Fruit fly (Drosophila melanogaster) whole organism, prepupa: ENCODE results near the gene CG33272.

Experiments
- Blimp-1 ChIP-seq: fragments of 200-800 bp; sonication (Bioruptor generic); optimal IDR thresholded peaks from 3 replicates; lab custom pipeline; 2017; ENCODE audit warnings: missing biosample characterization, missing genetic modification characterization, mild to moderate bottlenecking, moderate library complexity, missing genetic modification reagents
- CG3032 ChIP-seq: fragments of 200-800 bp; optimal IDR thresholded peaks from 2 replicates; lab custom pipeline; 2019; ENCODE audit warnings: missing biosample characterization, mild to moderate bottlenecking, missing genetic modification characterization, moderate library complexity
- CG3919 ChIP-seq: fragments of 200-800 bp; sonication (Bioruptor generic); optimal IDR thresholded peaks from 3 replicates; lab custom pipeline; 2016; ENCODE audit warnings: missing biosample characterization, missing genetic modification characterization
- CG7368 ChIP-seq: fragments of 200-800 bp; sonication (Bioruptor generic); optimal IDR thresholded peaks from 3 replicates; lab custom pipeline; 2016; ENCODE audit warnings: missing biosample characterization, missing genetic modification characterization
- CG8119 ChIP-seq: fragments of 200-800 bp; sonication (Bioruptor generic); IDR thresholded peaks from 3 replicates; pipeline ENCODE4 v1.3.6; 2022; ENCODE audit warnings: missing biosample characterization, missing genetic modification characterization
- Ets96B ChIP-seq: fragments of 200-800 bp; optimal IDR thresholded peaks from 2 replicates; lab custom pipeline; 2019; ENCODE audit warnings: missing biosample characterization, mild to moderate bottlenecking, missing genetic modification characterization, moderate library complexity
- OdsH ChIP-seq: fragments of 200-800 bp; sonication (Bioruptor generic); optimal IDR thresholded peaks from 3 replicates; lab custom pipeline; 2016; ENCODE audit warnings: missing biosample characterization, missing genetic modification characterization
- Sox15 ChIP-seq: fragments of 200-800 bp; sonication (Bioruptor generic); optimal IDR thresholded peaks from 3 replicates; lab custom pipeline; 2016; ENCODE audit warnings: missing biosample characterization, missing genetic modification characterization
- dac ChIP-seq: fragments of 200-800 bp; sonication (Bioruptor generic); optimal IDR thresholded peaks from 2 replicates; lab custom pipeline; 2017; ENCODE audit warnings: missing biosample characterization, mild to moderate bottlenecking, missing genetic modification characterization
- topi ChIP-seq: fragments of 200-800 bp; sonication (Bioruptor generic); optimal IDR thresholded peaks from 3 replicates; lab custom pipeline; 2016; ENCODE audit warnings: missing biosample characterization, missing genetic modification characterization

dm6 chr3L:11536132-11536531, 25.7 kb upstream of the CG33272 start:
- no peak for TF ChIP-seq CG3032
- no peak for TF ChIP-seq Sox15 (GFP tag; lab: Kevin White, UChicago)
- peak; percentile 12 for TF ChIP-seq CG7368 (GFP tag; lab: Kevin White, UChicago)
- no peak for TF ChIP-seq Blimp-1
- peak; percentile 66 for TF ChIP-seq CG8119 (GFP tag; lab: Robert Waterston, UW)
- TF ChIP-seq Ets96B (tag; lab: Kevin White, UChicago): no peak
- TF ChIP-seq topi (GFP tag; lab: Kevin White, UChicago): peak; percentile 50
- TF ChIP-seq CG3919 (GFP tag; lab: Kevin White, UChicago): peak; percentile 44
- peak; percentile 33 for TF ChIP-seq OdsH (GFP tag; lab: Kevin White, UChicago)
- no peak for TF ChIP-seq dac
